Fruit fly (Drosophila melanogaster) whole organism, embryonic: ENCODE measurements around the gene CG7272.

Source experiments
- BtbVII ChIP-seq: fragments of 200-800 bp; sonication (Bioruptor generic); optimal IDR thresholded peaks from 3 replicates; lab custom pipeline; 2017; ENCODE audit warnings: missing biosample characterization, mild to moderate bottlenecking, missing genetic modification characterization
- CG1024 ChIP-seq: fragments of 200-800 bp; sonication (Bioruptor generic); IDR thresholded peaks from 2 replicates; pipeline ENCODE4 v1.3.6; 2022; ENCODE audit warnings: missing biosample characterization, missing genetic modification characterization
- CG10274 ChIP-seq: fragments of 200-800 bp; sonication (Bioruptor generic); optimal IDR thresholded peaks from 3 replicates; lab custom pipeline; 2017; ENCODE audit warnings: missing biosample characterization, mild to moderate bottlenecking, missing genetic modification characterization
- CG10979 ChIP-seq: fragments of 200-800 bp; sonication (Bioruptor generic); optimal IDR thresholded peaks from 2 replicates; lab custom pipeline; 2018; ENCODE audit warnings: missing biosample characterization, mild to moderate bottlenecking, missing genetic modification characterization, moderate library complexity
- CG11247 ChIP-seq: fragments of 200-800 bp; sonication (Bioruptor generic); IDR thresholded peaks from 2 replicates; pipeline ENCODE4 v1.3.6; 2022; ENCODE audit warnings: missing biosample characterization, missing genetic modification characterization
- CG12071 ChIP-seq: fragments of 200-800 bp; sonication (Bioruptor generic); optimal IDR thresholded peaks from 3 replicates; lab custom pipeline; 2018; ENCODE audit warnings: missing biosample characterization, mild to moderate bottlenecking, missing genetic modification characterization
- CG12769 ChIP-seq: fragments of 200-800 bp; sonication (Bioruptor generic); optimal IDR thresholded peaks from 2 replicates; lab custom pipeline; 2019; ENCODE audit warnings: missing biosample characterization, mild to moderate bottlenecking, missing genetic modification characterization, moderate library complexity
- CG14965 ChIP-seq: fragments of 200-800 bp; sonication (Bioruptor generic); optimal IDR thresholded peaks from 2 replicates; lab custom pipeline; 2016; ENCODE audit warnings: missing biosample characterization, missing genetic modification characterization, borderline replicate concordance
- CG15011 ChIP-seq: fragments of 200-800 bp; sonication (Bioruptor generic); optimal IDR thresholded peaks from 3 replicates; lab custom pipeline; 2018; ENCODE audit warnings: missing biosample characterization, mild to moderate bottlenecking, missing genetic modification characterization
- CG1529 ChIP-seq: fragments of 200-800 bp; sonication (Bioruptor generic); optimal IDR thresholded peaks from 3 replicates; lab custom pipeline; 2018; ENCODE audit warnings: missing biosample characterization, missing genetic modification characterization
- CG2116 ChIP-seq: fragments of 200-800 bp; sonication (Bioruptor generic); optimal IDR thresholded peaks from 3 replicates; lab custom pipeline; 2018; ENCODE audit warnings: missing biosample characterization, mild to moderate bottlenecking, missing genetic modification characterization
- CG2202 ChIP-seq: fragments of 200-800 bp; sonication (Bioruptor generic); optimal IDR thresholded peaks from 2 replicates; lab custom pipeline; 2018; ENCODE audit warnings: missing biosample characterization, mild to moderate bottlenecking, missing genetic modification characterization
- CG2889 ChIP-seq: fragments of 200-800 bp; sonication (Bioruptor generic); IDR thresholded peaks from 3 replicates; pipeline ENCODE4 v1.3.6; 2022; ENCODE audit warnings: missing biosample characterization, missing genetic modification characterization
- CG30403 ChIP-seq: fragments of 200-800 bp; sonication (Bioruptor generic); optimal IDR thresholded peaks from 3 replicates; lab custom pipeline; 2016; ENCODE audit warnings: missing biosample characterization, missing genetic modification characterization
- CG31441 ChIP-seq: fragments of 200-800 bp; sonication (Bioruptor generic); IDR thresholded peaks from 2 replicates; pipeline ENCODE4 v1.3.6; 2022; ENCODE audit warnings: missing biosample characterization, missing genetic modification characterization
- CG32772 ChIP-seq: fragments of 200-800 bp; sonication (Bioruptor generic); IDR thresholded peaks from 2 replicates; pipeline ENCODE4 v1.3.6; 2022; ENCODE audit warnings: missing biosample characterization, missing genetic modification characterization
- CG3847 ChIP-seq: fragments of 200-800 bp; sonication (Bioruptor generic); IDR thresholded peaks from 2 replicates; pipeline ENCODE4 v1.3.6; 2022; ENCODE audit warnings: missing biosample characterization, missing genetic modification characterization
- CG4404 ChIP-seq: fragments of 200-800 bp; sonication (Bioruptor generic); IDR thresholded peaks from 2 replicates; pipeline ENCODE4 v1.3.6; 2022; ENCODE audit warnings: missing biosample characterization, missing genetic modification characterization
- CG6175 ChIP-seq: fragments of 200-800 bp; sonication (Bioruptor generic); IDR thresholded peaks from 3 replicates; pipeline ENCODE4 v1.3.6; 2022; ENCODE audit warnings: missing biosample characterization, missing genetic modification characterization
- CG7987 ChIP-seq: fragments of 200-800 bp; sonication (Bioruptor generic); optimal IDR thresholded peaks from 2 replicates; lab custom pipeline; 2018; ENCODE audit warnings: missing biosample characterization, mild to moderate bottlenecking, missing genetic modification characterization, moderate library complexity
- CG9876 ChIP-seq: fragments of 200-800 bp; sonication (Bioruptor generic); optimal IDR thresholded peaks from 2 replicates; lab custom pipeline; 2016; ENCODE audit warnings: missing biosample characterization, missing genetic modification characterization
- CkIIα-i1 ChIP-seq: fragments of 200-800 bp; sonication (Bioruptor generic); IDR thresholded peaks from 2 replicates; pipeline ENCODE4 v1.3.6; 2022; ENCODE audit warnings: missing biosample characterization, missing genetic modification characterization
- Dp ChIP-seq: fragments of 200-800 bp; sonication (Bioruptor generic); optimal IDR thresholded peaks from 2 replicates; lab custom pipeline; 2018; ENCODE audit warnings: missing biosample characterization, mild to moderate bottlenecking, missing genetic modification characterization, moderate library complexity
- Fer1 ChIP-seq: fragments of 200-800 bp; sonication (Bioruptor generic); optimal IDR thresholded peaks from 2 replicates; lab custom pipeline; 2017; ENCODE audit warnings: missing biosample characterization, mild to moderate bottlenecking, missing genetic modification characterization
- Med ChIP-seq: fragments of 200-800 bp; sonication (Bioruptor generic); peaks from one replicate; lab custom pipeline; 2016; ENCODE audit warnings: missing biosample characterization, missing genetic modification characterization, mild to moderate bottlenecking, inconsistent platforms, moderate library complexity
- Mes4 ChIP-seq: fragments of 200-800 bp; sonication (Bioruptor generic); optimal IDR thresholded peaks from 2 replicates; lab custom pipeline; 2016; ENCODE audit warnings: missing biosample characterization, missing genetic modification characterization
- NC2β ChIP-seq: fragments of 200-800 bp; sonication (Bioruptor generic); optimal IDR thresholded peaks from 2 replicates; lab custom pipeline; 2016; ENCODE audit warnings: missing biosample characterization, missing genetic modification characterization
- Pdp1 ChIP-seq, 2 experiments: fragments of 200-800 bp; sonication (Bioruptor generic); optimal IDR thresholded peaks; 3 replicates each; lab custom pipeline; 2016; ENCODE audit warnings: missing biosample characterization in 2 of 2, missing genetic modification characterization in 2 of 2, mild to moderate bottlenecking in 1 of 2, moderate library complexity in 1 of 2
- Six4 ChIP-seq: fragments of 200-800 bp; sonication (Bioruptor generic); optimal IDR thresholded peaks from 2 replicates; lab custom pipeline; 2016; ENCODE audit warnings: missing biosample characterization, missing genetic modification characterization
- Vsx1 ChIP-seq: fragments of 200-800 bp; sonication (Bioruptor generic); optimal IDR thresholded peaks from 2 replicates; lab custom pipeline; 2017; ENCODE audit warnings: missing biosample characterization, mild to moderate bottlenecking, missing genetic modification characterization, missing genetic modification reagents
- amos ChIP-seq: fragments of 200-800 bp; sonication (Bioruptor generic); IDR thresholded peaks from 2 replicates; pipeline ENCODE4 v1.3.6; 2022; ENCODE audit warnings: missing biosample characterization, missing genetic modification characterization; ENCODE audit not compliant: partially characterized antibody
- bab2 ChIP-seq: fragments of 200-800 bp; sonication (Bioruptor generic); optimal IDR thresholded peaks from 2 replicates; lab custom pipeline; 2016; ENCODE audit warnings: missing biosample characterization, missing genetic modification characterization
- cg ChIP-seq: fragments of 200-800 bp; sonication (Bioruptor generic); optimal IDR thresholded peaks from 3 replicates; lab custom pipeline; 2019; ENCODE audit warnings: missing biosample characterization, mild to moderate bottlenecking, missing genetic modification characterization, moderate library complexity
- ci ChIP-seq: fragments of 200-800 bp; sonication (Bioruptor generic); IDR thresholded peaks from 3 replicates; pipeline ENCODE4 v1.3.6; 2022; ENCODE audit warnings: missing biosample characterization, missing genetic modification characterization
- en ChIP-seq: fragments of 200-800 bp; sonication (Bioruptor generic); optimal IDR thresholded peaks from 2 replicates; lab custom pipeline; 2016; ENCODE audit warnings: missing biosample characterization, missing genetic modification characterization
- fd102C ChIP-seq: fragments of 200-800 bp; sonication (Bioruptor generic); optimal IDR thresholded peaks from 2 replicates; lab custom pipeline; 2018; ENCODE audit warnings: missing biosample characterization, mild to moderate bottlenecking, missing genetic modification characterization, moderate library complexity
- grau ChIP-seq: fragments of 200-800 bp; optimal IDR thresholded peaks from 3 replicates; lab custom pipeline; 2019; ENCODE audit warnings: missing biosample characterization, mild to moderate bottlenecking, missing genetic modification characterization, moderate library complexity
- jigr1 ChIP-seq: fragments of 200-800 bp; sonication (Bioruptor generic); IDR thresholded peaks from 3 replicates; pipeline ENCODE4 v1.3.6; 2022; ENCODE audit warnings: missing biosample characterization, missing genetic modification characterization
- lilli ChIP-seq: fragments of 200-800 bp; sonication (Bioruptor generic); optimal IDR thresholded peaks from 3 replicates; lab custom pipeline; 2016; ENCODE audit warnings: missing biosample characterization, missing genetic modification characterization
- p53 ChIP-seq: fragments of 200-800 bp; sonication (Bioruptor generic); optimal IDR thresholded peaks from 2 replicates; lab custom pipeline; 2016; ENCODE audit warnings: missing biosample characterization, missing genetic modification characterization
- pan ChIP-seq, 4 experiments: fragments of >200 bp in 3 of 4; fragments of 200-800 bp in 1 of 4; sonication (Bioruptor generic) in 1 of 4; optimal IDR thresholded peaks in 3 of 4; IDR thresholded peaks in 1 of 4; 2 replicates each; pipeline versions ENCODE4 v1.3.6 to Lab custom; 2017 to 2022; ENCODE audit warnings: missing biosample characterization in 2 of 4, missing genetic modification characterization in 2 of 4, mixed read lengths in 1 of 4
- pum ChIP-seq: fragments of 200-800 bp; sonication (Bioruptor generic); optimal IDR thresholded peaks from 2 replicates; lab custom pipeline; 2016; ENCODE audit warnings: missing biosample characterization, missing genetic modification characterization
- run ChIP-seq: fragments of 200-800 bp; sonication (Bioruptor generic); optimal IDR thresholded peaks from 3 replicates; lab custom pipeline; 2018; ENCODE audit warnings: missing biosample characterization, mild to moderate bottlenecking, missing genetic modification characterization
- tin ChIP-seq: fragments of 200-800 bp; sonication (Bioruptor generic); optimal IDR thresholded peaks from 3 replicates; lab custom pipeline; 2016; ENCODE audit warnings: missing biosample characterization, missing genetic modification characterization
- tio ChIP-seq: fragments of 200-800 bp; sonication (Bioruptor generic); optimal IDR thresholded peaks from 2 replicates; lab custom pipeline; 2017; ENCODE audit warnings: missing biosample characterization, missing genetic modification characterization, inconsistent platforms
- trem ChIP-seq: fragments of 200-800 bp; optimal IDR thresholded peaks from 3 replicates; lab custom pipeline; 2019; ENCODE audit warnings: missing biosample characterization, mild to moderate bottlenecking, missing genetic modification characterization, moderate library complexity
- ttk ChIP-seq: fragments of 200-800 bp; sonication (Bioruptor generic); IDR thresholded peaks from 2 replicates; pipeline ENCODE4 v2.1.2; 2022; ENCODE audit warnings: missing biosample characterization, missing genetic modification characterization
- wdn ChIP-seq: fragments of 200-800 bp; sonication (Bioruptor generic); IDR thresholded peaks from 2 replicates; pipeline ENCODE4 v1.3.6; 2022; ENCODE audit warnings: missing biosample characterization, missing genetic modification characterization
- yki ChIP-seq: fragments of >200 bp; optimal IDR thresholded peaks from 3 replicates; lab custom pipeline; 2018

The CG7272 gene

DNA sequence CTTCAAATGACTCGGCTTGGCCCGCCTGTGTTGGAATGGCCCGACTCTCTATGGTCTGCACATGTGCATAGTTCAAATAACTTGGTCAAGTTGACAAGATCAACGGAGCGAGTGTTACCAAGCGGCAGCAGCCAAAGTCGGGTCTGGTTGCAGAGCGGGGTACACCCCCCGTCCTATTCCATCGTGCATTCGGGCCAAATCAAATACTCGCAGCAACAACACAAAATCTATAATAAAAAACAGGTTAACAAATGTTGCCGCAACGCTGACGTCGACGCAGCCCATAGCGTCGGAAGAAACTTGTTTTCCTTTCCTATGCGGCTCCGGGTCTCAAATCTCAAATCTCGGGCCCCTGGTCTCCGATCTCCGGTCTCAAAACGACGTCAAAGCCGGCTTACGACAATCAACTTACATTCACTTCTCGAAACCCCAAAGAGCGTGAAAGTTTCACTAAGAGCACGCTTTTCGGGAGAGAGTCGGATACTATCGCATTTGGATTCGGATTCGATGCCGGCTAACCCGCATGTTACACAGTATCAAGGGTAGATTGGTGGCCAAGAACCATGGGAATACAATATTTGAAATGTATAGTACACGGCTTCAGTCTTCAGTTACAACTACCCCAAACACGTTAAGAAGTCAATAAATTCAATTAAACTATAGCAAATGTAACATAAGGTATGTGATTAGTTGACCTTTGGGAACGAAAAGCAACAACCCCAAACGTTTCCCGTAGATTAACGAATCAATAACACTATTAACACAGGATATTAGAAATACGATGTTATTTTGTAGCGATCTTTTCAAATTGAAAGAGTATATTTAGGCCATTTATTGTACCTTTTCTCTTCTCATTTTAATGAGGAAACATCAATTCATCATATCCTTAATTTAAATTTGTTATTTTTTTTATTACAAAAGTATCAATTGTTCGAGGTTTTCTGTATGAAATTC is 33.8 kb downstream of the CG7272 start (continued):
- TF ChIP-seq CG10274 (GFP tag; lab: Kevin White, UChicago) (peak; percentile 43), CG2889 (no peak), Pdp1 (GFP tag; optimal IDR thresholded peaks at IDR 0.05; lab: Kevin White, UChicago) (peak; percentile 5 to 71), run (tag; lab: Kevin White, UChicago) (no peak), trem (tag; lab: Kevin White, UChicago) (no peak), Dp (GFP tag; lab: Kevin White, UChicago) (no peak), CG4404 (GFP tag; lab: Robert Waterston, UW) (no peak), CG12769 (tag; lab: Kevin White, UChicago) (peak; percentile 61), amos (no peak), p53 (GFP tag; lab: Kevin White, UChicago) (peak; percentile 16), en (GFP tag; lab: Kevin White, UChicago) (peak; percentile 18), CG12071 (GFP tag; lab: Kevin White, UChicago) (no peak), CG6175 (0 out of 3 replicates have a peak, but pooled peaks have one; percentile 14), ttk (GFP tag; lab: Robert Waterston, UW) (no peak), NC2β (peak; percentile 31), tio (GFP tag; lab: Kevin White, UChicago) (peak; percentile 82), CG30403 (GFP tag; lab: Kevin White, UChicago) (peak; percentile 87), Mes4 (GFP tag; lab: Kevin White, UChicago) (peak; percentile 46), BtbVII (peak; percentile 15), CG2202 (tag; lab: Kevin White, UChicago) (peak; percentile 28), CG15011 (GFP tag; lab: Kevin White, UChicago) (peak; percentile 57), fd102C (no peak), Six4 (GFP tag; lab: Kevin White, UChicago) (peak; percentile 15), CG31441 (GFP tag; lab: Robert Waterston, UW) (peak; percentile 59; the same call in 1 of the 2 replicates), CG10979 (tag; lab: Kevin White, UChicago) (peak; percentile 62), CG11247 (GFP tag; lab: Robert Waterston, UW) (no peak), pum (GFP tag; lab: Kevin White, UChicago) (peak; percentile 59), CG14965 (GFP tag; lab: Kevin White, UChicago) (no peak), yki (lab: Kevin White, UChicago) (peak; percentile 14), tin (peak; percentile 28), pan (optimal IDR thresholded peaks at IDR 0.05; lab: Kevin White, UChicago) (peak in 1 of 2 experiments; percentile 82), pan (GFP tag; optimal IDR thresholded peaks at IDR 0.05 in 1 of 2, IDR thresholded peaks at IDR 0.05 in 1 of 2) (peak; percentile 21 to 71), CG2116 (no peak), jigr1 (GFP tag; lab: Robert Waterston, UW) (no peak), CkIIα-i1 (no peak), CG1529 (GFP tag; lab: Kevin White, UChicago) (peak; percentile 62), Vsx1 (GFP tag; lab: Kevin White, UChicago) (peak; percentile 48), lilli (GFP tag; lab: Kevin White, UChicago) (peak; percentile 74), CG7987 (GFP tag; lab: Kevin White, UChicago) (no peak), CG3847 (peak; percentile 51), CG1024 (GFP tag; lab: Robert Waterston, UW) (no peak), CG9876 (no peak), grau (tag; lab: Kevin White, UChicago) (peak; percentile 73), ci (GFP tag; lab: Robert Waterston, UW) (peak; percentile 61; the same call in 2 of the 3 replicates), wdn (GFP tag; lab: Robert Waterston, UW) (no peak), Med (peak; percentile 89), cg (GFP tag; lab: Kevin White, UChicago) (no peak), Fer1 (GFP tag; lab: Kevin White, UChicago) (no peak), bab2 (GFP tag; lab: Kevin White, UChicago) (peak; percentile 61), CG32772 (GFP tag; lab: Robert Waterston, UW) (no peak; the same call in none of the 2 replicates)
